Fruit fly (Drosophila melanogaster) Kc167 (cell line): ENCODE measurements around the gene hzg.

Experiments used
- Myc ChIP-seq: fragments of >200 bp; optimal IDR thresholded peaks from 2 replicates; lab custom pipeline; 2017; ENCODE audit warnings: missing external identifiers
- Sin3A ChIP-seq: fragments of >200 bp; optimal IDR thresholded peaks from 2 replicates; lab custom pipeline; 2018; ENCODE audit warnings: missing external identifiers
- h ChIP-seq: fragments of >200 bp; optimal IDR thresholded peaks from 3 replicates; lab custom pipeline; 2018; ENCODE audit warnings: missing external identifiers
- insv ChIP-seq: fragments of >200 bp; optimal IDR thresholded peaks from 3 replicates; lab custom pipeline; 2018; ENCODE audit warnings: missing external identifiers
- psq ChIP-seq: fragments of >200 bp; optimal IDR thresholded peaks from 2 replicates; lab custom pipeline; 2017; ENCODE audit warnings: missing external identifiers
- ttk ChIP-seq: sonication (Bioruptor generic); optimal IDR thresholded peaks from 2 replicates; lab custom pipeline; 2017; ENCODE audit warnings: missing external identifiers

hzg gene

DNA sequence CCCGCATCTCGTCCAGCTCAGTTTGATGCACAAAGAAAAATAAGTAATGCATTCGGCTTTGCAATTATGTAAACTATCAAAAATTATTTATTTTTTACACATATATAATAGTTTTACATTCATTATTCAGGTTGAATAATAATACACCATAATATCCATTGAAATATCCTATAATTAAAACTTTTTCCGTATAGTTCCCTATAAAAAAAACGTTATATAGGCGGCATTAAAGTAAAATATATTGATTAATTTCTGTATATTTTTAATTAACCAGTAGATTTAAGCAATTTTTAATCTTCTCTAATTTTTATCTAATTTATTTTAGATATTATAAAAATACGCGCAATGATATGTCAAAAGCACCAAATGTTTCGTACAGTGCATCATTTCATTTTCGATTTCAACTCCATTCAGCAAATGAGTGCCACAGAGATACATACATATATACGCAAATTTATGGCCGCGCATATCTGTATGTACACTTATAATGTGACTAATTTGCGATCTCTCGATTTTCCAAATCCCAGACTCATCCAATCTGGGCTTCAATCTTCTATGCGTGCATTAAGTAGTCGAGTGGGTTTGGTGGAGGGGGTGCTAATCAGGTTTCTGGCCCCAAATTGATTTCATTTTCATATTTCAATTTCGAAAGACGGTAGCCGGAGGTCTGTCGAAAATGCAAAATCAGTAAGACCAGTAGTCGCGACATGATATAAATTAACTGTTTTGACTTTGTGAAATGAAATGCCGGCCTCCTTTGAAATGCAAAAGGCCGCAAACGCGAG lies 8.9 kb upstream of the hzg start:
- TF ChIP-seq Myc (lab: Kevin White, UChicago): no peak
- no peak for TF ChIP-seq h (lab: Kevin White, UChicago)
- no peak for TF ChIP-seq ttk (lab: Kevin White, UChicago)
- no peak for TF ChIP-seq psq (lab: Kevin White, UChicago)

DNA sequence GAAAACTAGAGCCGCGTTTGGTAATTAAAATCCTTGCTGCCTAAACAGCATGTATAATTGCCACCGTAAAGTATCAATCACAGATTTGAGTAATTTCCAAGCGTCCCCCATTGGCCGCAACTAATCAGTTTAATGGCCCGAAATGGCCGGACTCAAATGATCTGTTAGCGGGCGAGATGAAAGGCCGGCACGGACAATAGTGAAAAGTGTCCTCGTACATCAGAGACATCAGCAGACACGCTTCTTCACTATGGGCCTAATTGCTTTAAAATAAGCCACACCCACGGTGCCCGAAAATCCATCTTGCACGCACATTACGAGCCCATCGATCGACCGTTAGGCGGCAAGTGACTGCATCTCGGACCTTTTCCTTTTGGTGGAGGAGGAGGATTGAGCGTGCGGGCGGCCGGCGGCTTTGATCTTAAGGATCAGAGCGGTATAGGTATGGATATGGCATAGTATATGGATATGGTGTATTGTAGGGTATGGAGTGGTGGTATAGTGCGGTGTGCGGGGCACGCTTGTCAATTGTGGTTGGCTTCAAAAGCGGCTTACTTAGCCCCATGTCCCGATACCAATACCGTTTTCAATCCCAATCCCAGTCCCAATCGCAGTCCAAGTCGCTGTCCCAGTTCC lies 7.9 kb upstream of the hzg start:
- TF ChIP-seq ttk (lab: Kevin White, UChicago) (no peak), Sin3A (lab: Kevin White, UChicago) (no peak), Myc (lab: Kevin White, UChicago) (no peak), h (lab: Kevin White, UChicago) (no peak)

DNA sequence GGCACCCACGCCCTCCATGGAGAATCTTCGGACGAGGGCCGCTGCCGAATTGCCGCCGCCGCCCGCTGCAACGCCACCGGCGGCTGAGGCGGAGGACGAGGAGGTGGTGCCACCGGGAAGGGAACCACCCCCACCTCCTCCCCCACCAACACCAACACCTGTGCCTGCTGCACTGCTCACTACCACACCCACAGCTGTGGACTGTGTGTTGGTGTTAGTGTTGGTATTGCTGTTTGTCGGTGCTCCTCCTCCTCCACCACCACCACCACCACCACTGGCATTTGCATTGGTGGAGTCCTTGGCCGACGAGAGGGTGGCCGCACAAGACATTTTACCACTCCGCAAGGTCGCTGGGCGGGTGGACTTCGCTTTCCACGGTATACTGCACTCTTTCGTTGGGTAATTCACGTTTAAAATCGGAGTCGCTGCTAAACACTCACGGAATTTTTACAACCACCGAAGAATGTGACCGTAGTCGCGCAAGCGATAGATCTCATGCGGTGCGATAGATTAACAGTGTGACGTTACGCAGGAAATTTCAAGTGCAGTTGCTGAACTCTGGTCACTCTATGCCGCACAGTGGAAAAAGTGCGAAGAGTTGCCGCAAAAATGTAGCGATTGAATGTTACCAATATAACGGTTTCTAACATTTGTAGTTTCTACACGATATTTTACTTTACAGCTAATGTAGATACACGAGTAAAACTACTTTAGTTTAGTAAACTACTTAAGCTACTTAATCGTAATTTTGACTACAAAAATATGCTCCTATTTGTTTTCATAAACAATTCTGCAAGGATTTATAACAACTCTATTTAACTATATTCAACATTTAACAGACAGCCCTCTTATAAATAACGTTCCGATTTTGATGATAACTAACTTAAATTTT lies 7.0 kb upstream of the hzg start, which contains the start of gene mib1:
Gene mib1, minus strand, starts transcription at position 494 of the 892 bp plus-strand sequence.
- no peak for TF ChIP-seq ttk (lab: Kevin White, UChicago)
- no peak for TF ChIP-seq Sin3A (lab: Kevin White, UChicago)
- TF ChIP-seq insv (lab: Kevin White, UChicago): no peak
- no peak for TF ChIP-seq psq (lab: Kevin White, UChicago)
- no peak for TF ChIP-seq h (lab: Kevin White, UChicago)
- TF ChIP-seq Myc (lab: Kevin White, UChicago): no peak

DNA sequence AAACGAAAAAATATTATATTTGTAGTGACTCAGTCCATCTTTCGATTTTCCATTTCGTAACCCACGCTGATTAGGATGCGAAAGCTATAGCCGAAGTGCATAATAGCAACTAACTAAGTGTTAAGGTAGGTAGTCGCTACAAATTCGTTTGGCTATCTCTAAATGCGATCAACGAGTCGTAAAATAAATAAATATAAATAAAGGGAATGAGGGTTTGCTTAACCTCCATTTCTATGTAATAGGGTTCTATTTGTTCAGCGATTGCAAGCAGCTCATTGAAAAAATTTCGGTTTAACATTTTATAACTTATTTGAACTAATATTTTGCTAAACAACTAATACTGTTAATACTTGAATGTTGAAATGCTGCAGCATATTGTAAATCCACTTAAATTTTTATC lies 5.6 kb upstream of the hzg start:
- TF ChIP-seq Myc (lab: Kevin White, UChicago) (no peak), psq (lab: Kevin White, UChicago) (no peak), insv (lab: Kevin White, UChicago) (no peak), ttk (lab: Kevin White, UChicago) (no peak), h (lab: Kevin White, UChicago) (no peak), Sin3A (lab: Kevin White, UChicago) (no peak)

DNA sequence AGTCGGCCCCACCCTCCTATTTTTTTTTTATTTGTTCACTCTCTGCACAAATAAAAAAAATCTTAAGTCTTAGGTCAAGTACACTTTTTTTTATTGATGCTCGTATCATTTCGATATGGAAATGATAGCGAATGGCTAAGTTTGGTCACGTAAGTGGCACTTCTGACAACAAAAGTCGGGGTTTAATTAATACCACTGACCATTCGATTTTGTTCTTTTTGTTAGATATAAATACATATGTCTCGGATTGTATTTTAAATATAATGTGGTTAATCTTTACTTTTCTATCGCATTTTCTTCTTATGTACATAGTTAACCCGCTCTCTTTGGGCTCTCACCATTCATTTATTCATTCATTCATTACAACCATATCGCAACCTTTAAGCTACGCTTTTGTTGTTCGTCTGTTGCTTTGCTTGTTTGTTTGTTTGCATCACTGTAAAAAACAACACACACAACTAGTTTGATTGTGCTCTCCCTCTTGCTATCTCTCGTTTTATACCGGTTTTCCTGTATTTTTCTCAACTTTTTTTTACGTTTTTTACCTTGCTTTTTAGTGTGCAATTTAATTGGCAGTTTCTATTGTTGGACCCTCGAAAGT lies 2.3 kb downstream of the hzg start:
- TF ChIP-seq psq (lab: Kevin White, UChicago) (no peak), ttk (lab: Kevin White, UChicago) (no peak), h (lab: Kevin White, UChicago) (no peak), Myc (lab: Kevin White, UChicago) (no peak), insv (lab: Kevin White, UChicago) (no peak), Sin3A (lab: Kevin White, UChicago) (no peak)

DNA sequence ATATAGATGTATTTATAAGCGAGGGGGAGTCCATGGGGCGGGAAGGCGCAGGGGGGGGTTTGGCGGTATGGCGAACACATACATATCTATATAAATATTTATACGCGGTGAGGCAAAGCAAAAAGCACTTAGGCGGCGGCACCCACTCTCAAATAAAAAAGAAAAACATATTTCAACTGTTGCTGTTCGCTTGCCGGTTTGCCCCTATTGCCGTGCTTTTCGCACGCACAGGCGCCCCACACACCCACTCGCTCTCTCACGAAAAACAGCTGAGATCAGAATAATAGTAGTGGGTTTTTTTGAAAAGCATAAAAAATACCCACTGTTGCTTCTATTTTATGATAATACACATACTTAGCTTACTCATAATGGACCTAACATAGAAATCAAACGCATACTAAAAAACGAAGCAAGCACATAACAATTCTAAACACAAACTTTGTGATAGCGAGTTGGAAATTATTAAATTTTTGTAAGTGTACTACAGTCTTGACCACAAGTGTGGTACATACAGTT lies 3.3 kb downstream of the hzg start:
- no peak for TF ChIP-seq h (lab: Kevin White, UChicago)
- TF ChIP-seq ttk (lab: Kevin White, UChicago): no peak
- no peak for TF ChIP-seq psq (lab: Kevin White, UChicago)
- no peak for TF ChIP-seq Myc (lab: Kevin White, UChicago)
- no peak for TF ChIP-seq Sin3A (lab: Kevin White, UChicago)
- TF ChIP-seq insv (lab: Kevin White, UChicago): no peak

DNA sequence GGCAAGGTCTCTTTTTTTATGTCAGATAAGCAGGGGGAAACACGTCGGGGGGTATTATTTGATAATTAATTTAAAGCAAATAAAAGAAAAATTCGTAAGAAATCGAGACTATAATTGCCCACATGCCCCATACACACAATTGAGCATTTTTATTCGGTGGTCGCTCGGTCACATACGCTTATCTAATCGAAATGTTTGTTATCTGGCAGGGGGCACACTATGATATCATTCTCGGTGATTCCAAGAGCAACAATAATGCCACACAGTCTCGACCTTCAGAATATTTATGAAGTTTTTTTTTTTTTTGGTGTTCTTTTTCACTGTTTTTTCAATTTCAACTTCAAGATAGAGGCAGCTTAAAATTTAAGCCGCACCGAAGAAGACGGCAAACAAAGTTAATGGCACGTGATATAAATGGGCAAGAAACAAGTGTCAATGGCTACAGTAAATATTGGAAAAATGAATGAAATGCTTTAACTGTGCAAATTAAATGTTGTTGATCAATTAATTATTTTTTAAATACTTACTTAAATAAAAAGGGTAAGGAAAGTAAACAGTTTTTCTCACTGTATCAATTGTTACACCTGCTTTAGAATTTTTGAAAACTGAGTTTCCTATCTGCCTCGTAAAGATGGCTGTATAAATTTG lies 5.1 kb downstream of the hzg start:
- TF ChIP-seq h (lab: Kevin White, UChicago) (no peak), insv (lab: Kevin White, UChicago) (no peak), psq (lab: Kevin White, UChicago) (no peak), Sin3A (lab: Kevin White, UChicago) (no peak), Myc (lab: Kevin White, UChicago) (no peak), ttk (lab: Kevin White, UChicago) (no peak)

DNA sequence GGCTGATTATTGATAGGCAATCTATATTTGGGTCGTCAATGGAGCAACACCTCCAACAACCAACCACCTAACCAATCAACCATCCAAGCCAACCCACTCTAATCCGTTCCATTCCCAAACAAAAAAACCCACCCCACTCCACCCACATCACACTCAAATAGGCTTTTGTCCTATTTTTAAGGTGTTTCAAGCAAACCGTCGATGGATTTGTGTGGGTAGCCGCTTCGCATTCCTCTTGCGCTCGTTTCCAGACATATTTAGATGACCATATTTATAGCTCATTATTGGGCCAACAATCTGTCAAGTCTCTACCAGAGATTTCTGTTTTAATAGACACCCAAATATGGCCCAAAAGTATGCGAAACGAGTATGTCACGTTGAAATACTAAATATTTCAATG lies 6.3 kb downstream of the hzg start:
- TF ChIP-seq h (lab: Kevin White, UChicago) (no peak), insv (lab: Kevin White, UChicago) (no peak), psq (lab: Kevin White, UChicago) (no peak), Sin3A (lab: Kevin White, UChicago) (no peak), ttk (lab: Kevin White, UChicago) (no peak), Myc (lab: Kevin White, UChicago) (no peak)

DNA sequence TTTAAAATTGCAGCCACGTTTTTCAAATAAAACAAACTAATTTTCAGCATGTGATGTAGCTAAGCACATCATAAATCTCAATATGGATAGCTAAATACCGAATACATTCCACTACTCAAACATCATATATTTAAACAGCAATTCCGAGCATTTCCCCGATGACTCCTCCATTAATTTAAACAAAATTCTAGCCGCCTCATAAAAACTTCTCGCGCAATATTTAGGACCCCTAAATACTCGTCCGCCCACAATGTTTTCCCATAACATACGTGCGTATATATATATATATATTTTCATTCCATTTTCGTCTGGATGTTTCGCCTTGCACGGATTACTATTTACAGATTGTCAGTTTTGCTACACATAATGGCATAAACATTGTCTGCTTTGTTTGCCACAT lies 8.5 kb downstream of the hzg start:
- TF ChIP-seq h (lab: Kevin White, UChicago) (no peak), insv (lab: Kevin White, UChicago) (no peak), Myc (lab: Kevin White, UChicago) (no peak), ttk (lab: Kevin White, UChicago) (no peak), psq (lab: Kevin White, UChicago) (no peak), Sin3A (lab: Kevin White, UChicago) (no peak)

DNA sequence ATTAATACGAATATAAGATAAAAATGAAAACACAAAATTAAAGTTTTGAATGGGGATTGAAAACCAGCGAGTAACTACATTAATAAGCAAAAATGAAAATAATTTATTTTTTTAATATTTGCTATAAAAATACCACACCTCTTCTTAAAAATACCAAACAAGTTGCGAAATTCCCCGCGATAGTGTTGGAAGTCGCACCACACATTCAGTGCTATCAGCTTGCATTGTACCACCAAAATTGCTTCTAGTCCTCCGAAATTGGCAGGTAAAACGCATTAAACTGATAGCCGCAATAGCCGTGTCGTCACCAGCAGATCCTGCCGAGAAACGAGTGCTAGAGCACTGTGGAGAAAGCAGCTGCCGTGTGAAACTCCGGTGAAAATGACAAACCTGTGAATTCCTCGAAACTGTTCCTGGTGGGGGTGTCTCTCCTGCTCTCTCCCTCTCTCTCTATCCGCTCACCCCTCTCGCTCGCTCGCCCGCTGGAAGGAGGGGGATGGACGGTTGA lies 16.4 kb downstream of the hzg start, which contains the start of gene Hip14:
Gene Hip14, plus strand, starts transcription at position 198 of the 508 bp plus-strand sequence.
- no peak for TF ChIP-seq ttk (lab: Kevin White, UChicago)
- no peak for TF ChIP-seq psq (lab: Kevin White, UChicago)
- TF ChIP-seq insv (lab: Kevin White, UChicago): no peak
- no peak for TF ChIP-seq Myc (lab: Kevin White, UChicago)
- no peak for TF ChIP-seq Sin3A (lab: Kevin White, UChicago)
- TF ChIP-seq h (lab: Kevin White, UChicago): no peak
